Fruit fly (Drosophila melanogaster): ENCODE data around the gene CG16812.

DNA sequence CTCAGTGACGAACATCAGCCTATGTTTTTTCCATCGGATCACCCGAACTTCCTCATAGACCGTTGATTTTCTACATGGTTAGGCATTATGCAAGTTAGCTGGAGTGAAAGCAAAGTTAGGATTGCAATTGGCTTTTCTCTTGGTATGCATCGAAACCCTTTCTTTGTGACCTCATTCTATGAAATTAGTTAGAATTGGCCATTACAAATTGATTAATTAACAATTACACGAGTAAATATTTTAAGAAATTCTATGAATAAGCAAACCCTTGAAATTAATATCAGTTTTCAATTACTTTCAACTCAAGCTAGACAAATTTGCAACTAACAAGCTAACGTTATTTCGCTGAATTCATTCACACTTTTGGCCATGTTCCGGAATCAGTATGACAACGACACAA lies 9.4 kb downstream of the CG16812 start, which contains the start of gene Prosalpha6T:
- TF ChIP-seq CTCF (optimal IDR thresholded peaks at IDR 0.05) = no peak
- TF ChIP-seq CG8478 (optimal IDR thresholded peaks at IDR 0.05) = no peak
